Worm (Caenorhabditis elegans): ENCODE data around the gene hda-2.

hda-2 gene

DNA sequence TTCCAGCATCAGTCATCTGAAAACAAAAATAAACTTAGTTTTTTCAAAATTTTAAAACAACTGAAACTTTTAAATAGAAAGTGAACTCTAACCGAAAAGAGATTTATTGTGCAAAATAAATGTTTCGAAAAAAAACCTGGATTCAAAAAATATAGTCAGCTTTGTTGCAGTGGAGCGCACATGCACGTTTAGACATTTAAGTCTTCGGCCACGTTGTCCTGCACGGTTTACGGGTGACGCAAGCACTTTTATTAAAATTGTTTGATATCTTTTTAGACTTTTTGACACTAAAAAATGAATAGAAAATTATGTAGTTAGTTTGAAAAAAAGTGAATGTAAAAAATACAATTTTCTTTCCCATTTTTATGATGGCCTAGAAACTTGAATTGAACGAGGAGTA lies 17.1 kb upstream of the hda-2 start, which contains the start of the genes ubh-4 and algn-6 (continued):
- TF ChIP-seq nhr-21 (tag; optimal IDR thresholded peaks at IDR 0.05): no peak
- TF ChIP-seq aly-2 (tag; optimal IDR thresholded peaks at IDR 0.05): no peak
- peak; percentile 26 for TF ChIP-seq sma-9 (GFP tag; optimal IDR thresholded peaks at IDR 0.05)
- no peak for TF ChIP-seq sma-9 (tag; optimal IDR thresholded peaks at IDR 0.05)
- no peak for TF ChIP-seq snpc-4 (tag; optimal IDR thresholded peaks at IDR 0.05)
- TF ChIP-seq nhr-25 (tag; optimal IDR thresholded peaks at IDR 0.05): no peak

DNA sequence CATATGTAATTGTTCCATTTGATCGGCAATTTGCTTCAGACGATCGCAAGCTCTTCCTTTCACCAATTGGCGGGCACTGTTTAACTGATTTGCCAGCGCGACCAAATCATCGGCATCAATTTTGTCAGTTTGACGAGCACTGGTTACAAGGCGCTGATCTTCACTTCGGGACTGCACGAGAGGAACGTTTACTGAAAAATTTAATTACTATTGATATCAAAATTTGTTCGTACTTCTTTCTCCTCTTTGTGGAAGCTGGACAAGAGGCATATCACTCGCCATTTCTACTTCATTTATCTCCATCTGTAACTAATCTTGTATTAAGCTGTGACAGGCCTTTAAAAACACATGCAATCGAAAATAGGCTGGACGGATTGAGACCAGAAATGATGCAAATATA lies 15.5 kb upstream of the hda-2 start, which contains the start of gene C08B11.9:
Gene C08B11.9 (minus strand): TSS at position 307 of the 400 bp plus-strand sequence.
- TF ChIP-seq nhr-12 (tag; optimal IDR thresholded peaks at IDR 0.05) (no peak), ztf-4 (tag; optimal IDR thresholded peaks at IDR 0.05) (no peak), mab-5 (tag; optimal IDR thresholded peaks at IDR 0.05) (no peak), nhr-6 (tag; optimal IDR thresholded peaks at IDR 0.05) (no peak), F13H6.1 (tag; optimal IDR thresholded peaks at IDR 0.05) (no peak), Y55F3AM.14 (GFP tag; optimal IDR thresholded peaks at IDR 0.05) (no peak), nhr-10 (tag; optimal IDR thresholded peaks at IDR 0.05) (no peak), unc-55 (GFP tag; optimal IDR thresholded peaks at IDR 0.05) (no peak), nhr-237 (tag; optimal IDR thresholded peaks at IDR 0.05) (no peak)

DNA sequence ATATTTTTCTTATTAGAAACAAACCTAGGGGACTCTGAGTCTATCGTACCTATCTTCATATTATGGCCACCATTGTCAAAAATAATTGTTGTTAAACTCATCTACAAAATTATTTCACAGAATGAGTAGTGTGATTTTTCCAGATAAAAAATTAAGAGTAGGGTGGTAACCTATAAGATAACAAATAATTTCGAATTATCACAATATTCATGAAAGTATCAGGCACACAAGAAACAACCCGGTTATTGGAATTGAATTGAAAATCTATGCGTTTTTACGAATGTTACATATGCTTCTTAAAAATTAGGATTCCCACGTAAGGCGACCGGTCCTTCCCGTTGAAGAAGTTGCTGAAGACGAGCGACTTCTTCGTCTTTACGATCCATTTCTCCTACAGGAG lies 14.9 kb upstream of the hda-2 start, which contains the start of gene arp-6:
Gene arp-6 (minus strand): TSS at position 101 of the 400 bp plus-strand sequence.
- TF ChIP-seq ztf-1 (GFP tag; conservative IDR thresholded peaks at IDR 0.05) (no peak), nhr-11 (tag; optimal IDR thresholded peaks at IDR 0.05) (no peak), mbf-1 (tag; optimal IDR thresholded peaks at IDR 0.05) (no peak), lin-13 (GFP tag; optimal IDR thresholded peaks at IDR 0.05) (no peak), unc-55 (GFP tag; optimal IDR thresholded peaks at IDR 0.05) (no peak), peb-1 (tag; optimal IDR thresholded peaks at IDR 0.05) (no peak), gmeb-1 (tag; optimal IDR thresholded peaks at IDR 0.05) (no peak), crh-2 (tag; optimal IDR thresholded peaks at IDR 0.05) (no peak), ceh-82 (tag; optimal IDR thresholded peaks at IDR 0.05) (no peak), lsy-2 (tag; optimal IDR thresholded peaks at IDR 0.05) (no peak), elt-3 (tag; optimal IDR thresholded peaks at IDR 0.05) (no peak), blmp-1 (tag; optimal IDR thresholded peaks at IDR 0.05; ENCODE audit: insufficient read depth) (no peak), nhr-77 (tag; optimal IDR thresholded peaks at IDR 0.05) (no peak), ceh-16 (tag; optimal IDR thresholded peaks at IDR 0.05) (no peak), nhr-6 (tag; optimal IDR thresholded peaks at IDR 0.05) (no peak), sma-9 (GFP tag; optimal IDR thresholded peaks at IDR 0.05) (no peak), sma-9 (tag; optimal IDR thresholded peaks at IDR 0.05) (no peak)

DNA sequence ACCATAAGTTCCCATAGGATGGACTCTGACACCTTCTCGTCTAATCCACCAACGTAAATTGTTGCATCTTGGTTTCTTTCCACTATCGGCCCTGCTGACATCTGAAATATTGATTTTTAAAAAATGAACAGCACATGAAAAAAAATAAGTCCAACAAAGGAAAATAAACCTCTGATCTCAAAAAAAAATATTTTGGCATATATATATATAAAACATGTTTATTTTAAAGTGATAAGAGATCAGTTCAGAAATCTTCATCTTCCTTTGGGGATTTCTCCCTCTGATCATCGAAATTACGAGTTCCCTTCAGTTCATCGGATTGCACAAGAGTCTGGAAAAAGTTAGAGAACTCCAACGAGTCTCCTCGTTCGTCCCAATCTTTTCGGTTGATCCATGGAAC lies 13.3 kb upstream of the hda-2 start, which contains the start of gene sap-49:
Gene sap-49 (minus strand): TSS at position 101 of the 400 bp plus-strand sequence.
- no peak for TF ChIP-seq ztf-4 (tag; optimal IDR thresholded peaks at IDR 0.05)
- no peak for TF ChIP-seq unc-55 (GFP tag; optimal IDR thresholded peaks at IDR 0.05)
- no peak for TF ChIP-seq unc-39 (tag; optimal IDR thresholded peaks at IDR 0.05)
- TF ChIP-seq nhr-10 (tag; optimal IDR thresholded peaks at IDR 0.05): no peak
- TF ChIP-seq ZK546.5 (tag; optimal IDR thresholded peaks at IDR 0.05): no peak
- TF ChIP-seq elt-3 (tag; optimal IDR thresholded peaks at IDR 0.05): no peak
- TF ChIP-seq mbf-1 (tag; optimal IDR thresholded peaks at IDR 0.05): no peak
- TF ChIP-seq ama-1 (optimal IDR thresholded peaks at IDR 0.05): no peak
- no peak for TF ChIP-seq nhr-129 (tag; optimal IDR thresholded peaks at IDR 0.05)

DNA sequence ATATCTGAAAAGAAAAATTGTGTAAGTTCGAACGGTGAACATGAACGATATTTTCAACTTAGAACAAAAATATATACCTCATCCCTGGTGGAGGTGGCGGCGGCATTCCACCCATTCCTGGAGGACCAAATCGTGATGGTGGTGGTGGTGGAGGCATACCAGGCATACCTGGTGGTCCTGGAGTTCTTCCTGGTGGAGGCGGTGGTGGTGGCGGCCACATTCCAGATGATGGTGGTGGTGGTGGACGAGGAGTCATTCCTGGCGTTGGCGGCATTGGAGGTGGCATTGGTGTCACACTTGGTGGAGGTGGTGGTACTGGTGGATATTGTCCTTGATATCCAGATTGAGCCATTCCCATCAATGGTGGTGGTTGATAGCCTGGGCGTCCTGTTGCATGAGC lies 12.3 kb upstream of the hda-2 start:
- TF ChIP-seq elt-1 (tag; optimal IDR thresholded peaks at IDR 0.05) (no peak), zag-1 (tag; optimal IDR thresholded peaks at IDR 0.05) (no peak), F13H6.1 (tag; optimal IDR thresholded peaks at IDR 0.05) (no peak), Y55F3AM.14 (GFP tag; optimal IDR thresholded peaks at IDR 0.05) (no peak), ceh-82 (tag; optimal IDR thresholded peaks at IDR 0.05) (no peak)

DNA sequence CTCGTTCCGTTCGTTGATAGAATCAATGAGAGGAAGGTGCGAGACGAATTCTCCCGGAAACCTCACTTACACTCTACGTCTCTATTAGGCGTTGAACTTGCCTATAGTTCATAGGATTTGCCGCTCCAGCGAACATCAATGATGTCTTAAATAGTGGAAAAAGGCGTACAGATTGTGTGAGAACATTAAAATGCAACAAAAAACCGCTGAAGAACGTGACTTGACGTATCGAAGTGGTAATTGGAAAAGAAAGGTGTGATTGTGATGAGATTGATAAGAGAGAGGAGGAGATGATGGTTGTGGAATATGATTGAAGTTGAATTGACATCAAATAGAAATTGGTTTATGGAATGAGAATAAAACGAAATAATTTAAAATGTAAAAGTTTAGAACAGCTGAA lies 11.6 kb upstream of the hda-2 start:
- TF ChIP-seq ztf-1 (GFP tag; conservative IDR thresholded peaks at IDR 0.05) (no peak), fos-1 (tag; optimal IDR thresholded peaks at IDR 0.05) (peak; percentile 46)
